Fruit fly (Drosophila melanogaster): Measurements from ENCODE around the gene Zip99C.

Zip99C gene

dm6 chr3R:29868676-29869349, at the start of gene Zip99C (continued):
- TF ChIP-seq CHES-1-like (GFP tag; optimal IDR thresholded peaks at IDR 0.05) (no peak), Hmr (GFP tag; optimal IDR thresholded peaks at IDR 0.05) (peak; percentile 46), oc (tag; optimal IDR thresholded peaks at IDR 0.05) (no peak), hth (optimal IDR thresholded peaks at IDR 0.05) (no peak), ro (GFP tag; IDR thresholded peaks at IDR 0.05) (no peak), pho (GFP tag; optimal IDR thresholded peaks at IDR 0.05) (peak; percentile 12), CG17568 (GFP tag; optimal IDR thresholded peaks at IDR 0.05) (no peak), D19A (tag; optimal IDR thresholded peaks at IDR 0.05) (no peak), CG33557 (GFP tag; optimal IDR thresholded peaks at IDR 0.05) (no peak), CG18764 (GFP tag; optimal IDR thresholded peaks at IDR 0.05) (peak; percentile 6), CG10321 (GFP tag; IDR thresholded peaks at IDR 0.05) (no peak), NFAT (GFP tag; IDR thresholded peaks at IDR 0.05) (peak; percentile 22; the same call in 1 of the 2 replicates), Neu2 (GFP tag; optimal IDR thresholded peaks at IDR 0.05; ENCODE audit: borderline replicate concordance) (no peak), sens-2 (GFP tag; IDR thresholded peaks at IDR 0.05) (no peak), sima (GFP tag; optimal IDR thresholded peaks at IDR 0.05) (no peak), CG2712 (tag; optimal IDR thresholded peaks at IDR 0.05) (peak; percentile 58), eyg (GFP tag; optimal IDR thresholded peaks at IDR 0.05) (no peak), abd-A (tag; optimal IDR thresholded peaks at IDR 0.05) (no peak), caup (GFP tag; optimal IDR thresholded peaks at IDR 0.05; ENCODE audit: severe bottlenecking) (peak; percentile 6), Mrtf (GFP tag; IDR thresholded peaks at IDR 0.05) (no peak), seq (GFP tag; IDR thresholded peaks at IDR 0.05) (no peak), Bdp1 (GFP tag; optimal IDR thresholded peaks at IDR 0.05) (no peak), nau (GFP tag; optimal IDR thresholded peaks at IDR 0.05) (no peak), lola (GFP tag; optimal IDR thresholded peaks at IDR 0.05) (peak in 1 of 3 experiments; percentile 50), tio (GFP tag; optimal IDR thresholded peaks at IDR 0.05) (no peak), Adf1 (GFP tag; IDR thresholded peaks at IDR 0.05) (no peak), fd3F (GFP tag; optimal IDR thresholded peaks at IDR 0.05) (no peak), Sry-β (GFP tag; optimal IDR thresholded peaks at IDR 0.05) (no peak), insv (GFP tag; optimal IDR thresholded peaks at IDR 0.05) (peak in 1 of 2 experiments; percentile 28), Pdp1 (GFP tag; optimal IDR thresholded peaks at IDR 0.05) (no peak), sob (GFP tag; IDR thresholded peaks at IDR 0.05) (0 out of 2 replicates have a peak, but pooled peaks have one; percentile 25), Poxn (GFP tag; IDR thresholded peaks at IDR 0.05) (no peak), CG11247 (GFP tag; IDR thresholded peaks at IDR 0.05) (no peak), Camta (GFP tag; optimal IDR thresholded peaks at IDR 0.05) (no peak), Mad (GFP tag; optimal IDR thresholded peaks at IDR 0.05) (no peak), vfl (GFP tag; optimal IDR thresholded peaks at IDR 0.05) (no peak), CG42726 (GFP tag; IDR thresholded peaks at IDR 0.05; ENCODE audit: partially characterized antibody) (peak; percentile 8), Blimp-1 (GFP tag; optimal IDR thresholded peaks at IDR 0.05) (no peak), mld (GFP tag; IDR thresholded peaks at IDR 0.05; ENCODE audit: partially characterized antibody) (peak; percentile 81), rib (GFP tag; IDR thresholded peaks at IDR 0.05) (no peak), HLH4C (GFP tag; IDR thresholded peaks at IDR 0.05; ENCODE audit: partially characterized antibody) (peak; percentile 84), Abd-B (GFP tag; optimal IDR thresholded peaks at IDR 0.05) (no peak), CG1832 (GFP tag; optimal IDR thresholded peaks at IDR 0.05) (no peak), NfI (GFP tag; optimal IDR thresholded peaks at IDR 0.05) (no peak), CG10462 (GFP tag; optimal IDR thresholded peaks at IDR 0.05) (no peak), CG33213 (GFP tag; optimal IDR thresholded peaks at IDR 0.05) (peak; percentile 9), Antp (GFP tag; optimal IDR thresholded peaks at IDR 0.05) (no peak), CG6791 (GFP tag; IDR thresholded peaks at IDR 0.05; ENCODE audit: partially characterized antibody) (peak; percentile 66), CG6654 (GFP tag; optimal IDR thresholded peaks at IDR 0.05) (no peak)

Measured in whole organism, embryonic.